Fruit fly (Drosophila melanogaster) whole organism, adult: ENCODE data around the gene CG32271.

Source experiments
- CG11617 ChIP-seq: fragments of 200-800 bp; sonication (Bioruptor generic); optimal IDR thresholded peaks from 2 replicates; lab custom pipeline; 2017; ENCODE audit warnings: mild to moderate bottlenecking, missing biosample characterization, missing genetic modification reagents, missing genetic modification characterization
- CG12768 ChIP-seq: fragments of 200-800 bp; sonication (Bioruptor generic); optimal IDR thresholded peaks from 2 replicates; lab custom pipeline; 2017; ENCODE audit warnings: missing biosample characterization, missing genetic modification characterization, mild to moderate bottlenecking, moderate library complexity, missing genetic modification reagents
- CG14711 ChIP-seq: fragments of 200-800 bp; sonication (Bioruptor generic); optimal IDR thresholded peaks from 2 replicates; lab custom pipeline; 2018; ENCODE audit warnings: missing biosample characterization, mild to moderate bottlenecking, missing genetic modification characterization, moderate library complexity
- CG1620 ChIP-seq: fragments of 200-800 bp; sonication (Bioruptor generic); optimal IDR thresholded peaks from 2 replicates; lab custom pipeline; 2016; ENCODE audit warnings: missing biosample characterization, missing genetic modification characterization
- CG33017 ChIP-seq: fragments of 200-800 bp; sonication (Bioruptor generic); optimal IDR thresholded peaks from 2 replicates; lab custom pipeline; 2018; ENCODE audit warnings: missing biosample characterization, mild to moderate bottlenecking, missing genetic modification characterization, moderate library complexity
- CG5204 ChIP-seq: fragments of 200-800 bp; sonication (Bioruptor generic); optimal IDR thresholded peaks from 2 replicates; lab custom pipeline; 2016; ENCODE audit warnings: missing biosample characterization, missing genetic modification characterization
- CG7101 ChIP-seq: fragments of 200-800 bp; sonication (Bioruptor generic); optimal IDR thresholded peaks from 2 replicates; lab custom pipeline; 2018; ENCODE audit warnings: missing biosample characterization, mild to moderate bottlenecking, missing genetic modification characterization, moderate library complexity
- Clk ChIP-seq: fragments of 200-800 bp; sonication (Bioruptor generic); optimal IDR thresholded peaks from 2 replicates; lab custom pipeline; 2017; ENCODE audit warnings: missing biosample characterization, missing genetic modification characterization
- Hr96 ChIP-seq: fragments of 200-800 bp; sonication (Bioruptor generic); optimal IDR thresholded peaks from 2 replicates; lab custom pipeline; 2016; ENCODE audit warnings: missing biosample characterization, missing genetic modification characterization
- Mnt ChIP-seq: fragments of 200-800 bp; sonication (Bioruptor generic); optimal IDR thresholded peaks from 2 replicates; lab custom pipeline; 2016; ENCODE audit warnings: missing biosample characterization, mild to moderate bottlenecking, missing genetic modification characterization
- bab1 ChIP-seq: fragments of 200-800 bp; sonication (Bioruptor generic); optimal IDR thresholded peaks from 3 replicates; lab custom pipeline; 2019; ENCODE audit warnings: missing biosample characterization, mild to moderate bottlenecking, missing genetic modification characterization, moderate library complexity
- cic ChIP-seq: fragments of 200-800 bp; sonication (Bioruptor generic); optimal IDR thresholded peaks from 2 replicates; lab custom pipeline; 2017; ENCODE audit warnings: missing biosample characterization, mild to moderate bottlenecking, missing genetic modification characterization, moderate library complexity
- cnc ChIP-seq, 2 experiments: fragments of >200 bp; optimal IDR thresholded peaks; 2 replicates each; lab custom pipeline; 2017
- kay ChIP-seq: fragments of 200-800 bp; sonication (Bioruptor generic); peaks from one replicate; lab custom pipeline; 2016; ENCODE audit warnings: missing biosample characterization, missing genetic modification characterization, borderline replicate concordance

- TF ChIP-seq CG12768 (GFP tag; lab: Kevin White, UChicago) (no peak), CG11617 (GFP tag; lab: Kevin White, UChicago) (no peak), cic (GFP tag; lab: Kevin White, UChicago) (no peak), CG5204 (GFP tag; lab: Kevin White, UChicago) (no peak), CG7101 (tag; lab: Kevin White, UChicago) (no peak), Hr96 (GFP tag; lab: Kevin White, UChicago) (no peak), CG1620 (GFP tag; lab: Kevin White, UChicago) (no peak), cnc (optimal IDR thresholded peaks at IDR 0.05; lab: Kevin White, UChicago) (no peak), bab1 (GFP tag; lab: Kevin White, UChicago) (no peak), Clk (no peak), CG33017 (tag; lab: Kevin White, UChicago) (no peak), CG14711 (tag; lab: Kevin White, UChicago) (no peak), kay (no peak), Mnt (peak; percentile 28)
Observed at dm6 chr3L:3169107-3169506, 33.9 kb downstream of the CG32271 start, which contains the start of the genes CG32278 and CG32281.
